In genomic region chr4:261484-262070, dm6 we compare ENCODE assay signal across 2 fruit fly cellular contexts.
TF ChIP-seq lines count a peak whose summit lies in the region.

No protein-coding gene starts in this region.

- TF ChIP-seq CTCF in whole organism, embryonic (GFP tag; optimal IDR thresholded peaks at IDR 0.05; lab: Kevin White, UChicago): no peak

TF ChIP-seq in whole organism, adult, 20 proteins besides CTCF, POLR2A, EP300 and RAD21:
- TF ChIP-seq kay (GFP tag; lab: Kevin White, UChicago; ENCODE audit: borderline replicate concordance): peak; percentile 57
- no peak for TF ChIP-seq cnc (optimal IDR thresholded peaks at IDR 0.05; lab: Kevin White, UChicago)

TF ChIP-seq in whole organism, embryonic, 481 proteins besides CTCF, POLR2A, EP300 and RAD21:
- TF ChIP-seq CG4617 (GFP tag; optimal IDR thresholded peaks at IDR 0.05; lab: Kevin White, UChicago; ENCODE audit: borderline replicate concordance): no peak
- peak; percentile 15 for TF ChIP-seq Sry-δ (GFP tag; optimal IDR thresholded peaks at IDR 0.05; lab: Kevin White, UChicago)
- TF ChIP-seq Sry-β (GFP tag; optimal IDR thresholded peaks at IDR 0.05; lab: Kevin White, UChicago): peak; percentile 66
- TF ChIP-seq lab (GFP tag; optimal IDR thresholded peaks at IDR 0.05; lab: Kevin White, UChicago): no peak
- TF ChIP-seq CG31441 (GFP tag; IDR thresholded peaks at IDR 0.05; lab: Robert Waterston, UW): no peak
- peak; percentile 60 for TF ChIP-seq sug (tag; optimal IDR thresholded peaks at IDR 0.05; lab: Kevin White, UChicago)
- TF ChIP-seq sim (GFP tag; IDR thresholded peaks at IDR 0.05; lab: Robert Waterston, UW): no peak
- no peak for TF ChIP-seq Nf-YA (GFP tag; IDR thresholded peaks at IDR 0.05; lab: Robert Waterston, UW)
- TF ChIP-seq hbn (GFP tag; IDR thresholded peaks at IDR 0.05; lab: Robert Waterston, UW; ENCODE audit: partially characterized antibody): no peak
- no peak for TF ChIP-seq chn (GFP tag; optimal IDR thresholded peaks at IDR 0.05; lab: Kevin White, UChicago)
- peak; percentile 2 for TF ChIP-seq CG11723 (GFP tag; optimal IDR thresholded peaks at IDR 0.05; lab: Kevin White, UChicago)
- TF ChIP-seq Bdp1 (GFP tag; optimal IDR thresholded peaks at IDR 0.05; lab: Kevin White, UChicago): no peak
- TF ChIP-seq wek (GFP tag; optimal IDR thresholded peaks at IDR 0.05; lab: Kevin White, UChicago): no peak
- TF ChIP-seq CG30020 (tag; optimal IDR thresholded peaks at IDR 0.05; lab: Kevin White, UChicago): peak; percentile 71
- TF ChIP-seq CG3726 (GFP tag; IDR thresholded peaks at IDR 0.05; lab: Robert Waterston, UW): no peak
- TF ChIP-seq p53 (GFP tag; optimal IDR thresholded peaks at IDR 0.05; lab: Kevin White, UChicago): no peak
- TF ChIP-seq ind (GFP tag; optimal IDR thresholded peaks at IDR 0.05; lab: Kevin White, UChicago): no peak
- TF ChIP-seq CG2199 (GFP tag; IDR thresholded peaks at IDR 0.05; lab: Robert Waterston, UW): peak; percentile 92; the same call in 2 of the 3 replicates
- no peak for TF ChIP-seq kah (GFP tag; optimal IDR thresholded peaks at IDR 0.05; lab: Kevin White, UChicago)
- no peak for TF ChIP-seq bsh (GFP tag; optimal IDR thresholded peaks at IDR 0.05; lab: Kevin White, UChicago)
- TF ChIP-seq hkb (optimal IDR thresholded peaks at IDR 0.05; lab: Kevin White, UChicago): no peak
- no peak for TF ChIP-seq hkb (GFP tag; IDR thresholded peaks at IDR 0.05; lab: Robert Waterston, UW)
- TF ChIP-seq CG8290 (GFP tag; optimal IDR thresholded peaks at IDR 0.05; lab: Kevin White, UChicago): peak; percentile 62
- TF ChIP-seq CG8290 (tag; optimal IDR thresholded peaks at IDR 0.05; lab: Kevin White, UChicago): peak; percentile 24 to 30
- no peak for TF ChIP-seq Gsc (GFP tag; IDR thresholded peaks at IDR 0.05; lab: Robert Waterston, UW)
- TF ChIP-seq Ets65A (GFP tag; lab: Kevin White, UChicago): peak; percentile 89
- peak; percentile 51 for TF ChIP-seq stwl (tag; optimal IDR thresholded peaks at IDR 0.05; lab: Kevin White, UChicago)
- no peak for TF ChIP-seq otp (GFP tag; IDR thresholded peaks at IDR 0.05; lab: Robert Waterston, UW)
- no peak for TF ChIP-seq ftz-f1 (GFP tag; optimal IDR thresholded peaks at IDR 0.05; lab: Kevin White, UChicago)

Comparison
In these comparisons a context has a peak if more than half of its experiments do, and no peak if none do; other contexts are left out.
1. Of the 1 proteins assayed by ChIP-seq in both whole organism, embryonic and whole organism, adult: peak only in whole organism, embryonic: none; only in whole organism, adult: kay; in both: none; in neither: 0.